Worm (Caenorhabditis elegans): ENCODE data around the gene daf-11.

The daf-11 gene

DNA sequence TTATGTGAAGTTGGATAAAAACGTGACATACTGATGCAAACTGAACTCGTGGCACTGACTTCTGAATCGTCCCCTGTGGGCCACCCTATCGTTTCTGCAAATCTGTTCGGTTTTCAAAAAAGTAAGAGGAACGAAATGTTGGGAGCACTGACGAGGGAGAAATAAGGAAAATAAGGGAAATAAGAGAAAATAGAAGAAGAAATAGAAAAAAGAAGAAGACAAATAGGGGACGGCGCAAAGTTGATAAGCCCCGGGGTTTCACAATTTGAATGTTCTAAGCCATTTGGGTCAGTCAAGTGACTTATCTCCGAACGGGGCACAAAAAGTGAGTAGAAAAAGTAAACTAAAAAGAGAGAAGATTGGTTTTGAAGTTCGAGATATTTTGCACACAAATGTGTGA is 30.3 kb downstream of the daf-11 start, which contains the start of gene W05E10.5:
W05E10.5 (minus strand) TSS at position 101 of the 400 bp plus-strand sequence.
- TF ChIP-seq nhr-11 (tag; optimal IDR thresholded peaks at IDR 0.05) (no peak), elt-1 (tag; optimal IDR thresholded peaks at IDR 0.05) (no peak), pha-4 (tag; optimal IDR thresholded peaks at IDR 0.05) (no peak), R02D3.7 (tag; optimal IDR thresholded peaks at IDR 0.05) (no peak), elt-3 (tag; optimal IDR thresholded peaks at IDR 0.05) (no peak), aly-2 (tag; optimal IDR thresholded peaks at IDR 0.05) (no peak), sea-2 (GFP tag; optimal IDR thresholded peaks at IDR 0.05) (no peak), nhr-12 (tag; optimal IDR thresholded peaks at IDR 0.05) (no peak), ceh-9 (tag; optimal IDR thresholded peaks at IDR 0.05) (no peak), lsy-12 (tag; optimal IDR thresholded peaks at IDR 0.05) (no peak), nhr-23 (tag; optimal IDR thresholded peaks at IDR 0.05) (no peak), egl-27 (tag; optimal IDR thresholded peaks at IDR 0.05) (no peak), fos-1 (tag; optimal IDR thresholded peaks at IDR 0.05) (no peak), fkh-10 (GFP tag; optimal IDR thresholded peaks at IDR 0.05) (no peak), unc-62 (GFP tag; optimal IDR thresholded peaks at IDR 0.05) (no peak)

DNA sequence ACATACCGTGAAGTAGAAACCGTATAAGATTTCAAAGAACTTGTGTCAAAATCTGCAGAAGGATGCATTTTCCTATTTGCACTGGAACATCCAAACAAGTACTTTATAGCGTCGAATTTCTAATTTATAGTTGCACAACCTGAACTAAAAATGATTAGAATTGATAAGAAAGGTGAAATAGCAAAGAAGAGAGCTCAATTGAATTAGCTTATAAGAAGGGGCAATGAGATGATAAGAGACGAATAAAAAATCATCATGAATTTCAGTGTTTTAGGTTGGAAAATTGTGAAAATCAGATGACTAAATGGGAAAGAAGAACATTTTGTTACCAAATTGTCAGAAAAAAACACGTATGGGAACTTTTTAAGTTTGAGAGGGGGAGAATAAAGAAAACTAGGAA is 34.3 kb downstream of the daf-11 start, which contains the start of gene W05E10.1:
W05E10.1 (minus strand) TSS at position 139 of the 400 bp plus-strand sequence.
- TF ChIP-seq elt-2 (tag; optimal IDR thresholded peaks at IDR 0.05): peak; percentile 69
- no peak for TF ChIP-seq unc-62 (GFP tag; optimal IDR thresholded peaks at IDR 0.05)
- peak; percentile 52 for TF ChIP-seq pqm-1 (tag; optimal IDR thresholded peaks at IDR 0.05)

DNA sequence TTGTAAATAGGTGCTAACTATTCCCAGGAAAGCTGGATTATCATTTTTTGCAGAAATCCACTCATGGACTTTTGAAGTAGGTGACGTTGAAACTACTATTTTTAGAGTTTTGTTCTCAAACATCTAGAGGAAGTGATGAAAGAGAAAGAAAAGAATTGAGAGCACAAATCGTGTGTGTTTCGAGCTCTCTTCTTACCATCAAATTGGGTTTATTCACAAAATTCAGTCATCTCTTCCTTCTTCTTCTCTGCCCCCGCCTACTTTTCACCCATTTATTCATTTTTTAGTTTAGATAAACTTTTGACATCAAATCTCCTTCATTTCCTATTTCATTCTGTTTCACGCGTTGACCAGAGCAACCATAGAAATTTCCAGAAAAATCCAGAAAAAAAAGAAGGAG is 39.0 kb downstream of the daf-11 start, which contains the start of gene W05E10.2:
W05E10.2 (plus strand) TSS at position 301 of the 400 bp plus-strand sequence.
- TF ChIP-seq ceh-16 (tag; optimal IDR thresholded peaks at IDR 0.05) (no peak), snpc-4 (tag; optimal IDR thresholded peaks at IDR 0.05) (no peak), nhr-23 (tag; optimal IDR thresholded peaks at IDR 0.05) (no peak), daf-12 (tag; optimal IDR thresholded peaks at IDR 0.05) (no peak)

DNA sequence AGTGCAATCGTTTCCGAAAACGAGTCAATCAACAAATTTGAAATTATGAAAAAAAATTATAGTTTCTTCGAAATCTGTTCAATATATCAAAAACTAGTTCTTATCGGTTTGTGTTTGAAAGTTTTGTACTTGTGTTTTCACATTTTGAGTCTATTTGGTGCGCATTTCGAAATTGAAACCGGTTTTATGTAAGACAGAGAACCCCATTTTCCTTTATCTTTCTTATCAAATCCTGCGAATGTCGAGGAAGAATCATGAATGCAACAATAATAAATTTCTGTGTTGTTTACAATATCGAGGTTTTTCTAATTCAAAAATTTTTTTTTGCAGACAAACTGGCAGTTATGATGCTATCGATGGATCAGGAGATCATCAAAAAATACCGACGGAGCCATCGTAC is 43.0 kb downstream of the daf-11 start:
- TF ChIP-seq unc-39 (tag; optimal IDR thresholded peaks at IDR 0.05) (no peak), nhr-23 (tag; optimal IDR thresholded peaks at IDR 0.05) (peak; percentile 26), nhr-43 (tag; optimal IDR thresholded peaks at IDR 0.05; ENCODE audit: poor library complexity, severe bottlenecking) (peak; percentile 2)

DNA sequence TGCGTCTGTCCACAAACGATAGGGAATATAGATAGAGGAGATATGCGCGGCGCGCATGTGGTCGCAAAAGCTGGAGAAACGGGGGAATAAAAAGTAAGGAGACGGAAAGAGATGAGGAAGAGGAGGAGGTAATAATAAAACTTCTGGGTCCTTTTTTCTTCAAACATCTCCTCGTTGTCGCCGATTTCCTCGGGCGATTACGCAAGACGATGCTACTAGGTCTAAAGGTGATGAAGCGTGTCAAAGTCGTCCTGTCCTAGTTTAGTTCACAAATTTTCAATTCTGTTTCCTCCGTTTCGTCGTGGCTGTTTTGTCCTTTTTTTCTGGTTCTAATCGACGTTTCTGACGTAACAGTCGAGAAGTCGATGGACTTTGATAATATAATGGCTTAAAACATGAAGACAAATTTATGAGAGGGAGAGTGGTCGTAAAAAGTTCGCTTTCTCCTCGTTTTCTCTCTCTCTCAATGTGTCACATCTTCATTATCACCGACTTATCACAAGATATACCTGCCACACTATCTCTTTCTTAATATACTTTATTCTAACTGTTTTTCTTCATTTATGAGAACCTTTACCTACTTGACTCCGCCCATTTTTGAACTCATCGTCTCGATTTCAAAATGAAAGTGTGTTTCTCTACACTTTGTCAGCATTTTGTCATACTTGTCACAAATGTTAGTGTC is 45.2 kb downstream of the daf-11 start:
- TF ChIP-seq nhr-77 (tag; optimal IDR thresholded peaks at IDR 0.05) (no peak), lin-39 (tag; optimal IDR thresholded peaks at IDR 0.05) (no peak), daf-12 (tag; optimal IDR thresholded peaks at IDR 0.05) (no peak), nhr-28 (tag; optimal IDR thresholded peaks at IDR 0.05) (no peak), tbx-2 (tag; optimal IDR thresholded peaks at IDR 0.05) (no peak), nhr-25 (tag; optimal IDR thresholded peaks at IDR 0.05) (peak; percentile 30), nhr-43 (tag; optimal IDR thresholded peaks at IDR 0.05; ENCODE audit: poor library complexity, severe bottlenecking) (peak; percentile 51), nhr-237 (tag; optimal IDR thresholded peaks at IDR 0.05) (no peak), unc-39 (tag; optimal IDR thresholded peaks at IDR 0.05) (no peak), ama-1 (optimal IDR thresholded peaks at IDR 0.05) (no peak), nhr-76 (tag; optimal IDR thresholded peaks at IDR 0.05) (no peak), nhr-23 (tag; optimal IDR thresholded peaks at IDR 0.05) (peak; percentile 38)

- TF ChIP-seq nhr-25 (tag; optimal IDR thresholded peaks at IDR 0.05) (peak; percentile 22), nhr-76 (tag; optimal IDR thresholded peaks at IDR 0.05) (no peak), nhr-23 (tag; optimal IDR thresholded peaks at IDR 0.05) (peak; percentile 67), nhr-67 (tag; optimal IDR thresholded peaks at IDR 0.05) (no peak), pha-4 (tag; optimal IDR thresholded peaks at IDR 0.05) (no peak), pqm-1 (tag; optimal IDR thresholded peaks at IDR 0.05) (no peak), unc-62 (GFP tag; optimal IDR thresholded peaks at IDR 0.05) (no peak), aly-2 (tag; optimal IDR thresholded peaks at IDR 0.05) (no peak), lsy-12 (tag; optimal IDR thresholded peaks at IDR 0.05) (no peak), nfya-1 (tag; optimal IDR thresholded peaks at IDR 0.05; ENCODE audit: insufficient read depth) (peak; percentile 0), eor-1 (tag; optimal IDR thresholded peaks at IDR 0.05) (no peak), hmg-11 (tag; optimal IDR thresholded peaks at IDR 0.05) (peak; percentile 6), mml-1 (tag; optimal IDR thresholded peaks at IDR 0.05) (no peak), ztf-11 (tag; optimal IDR thresholded peaks at IDR 0.05) (no peak), ceh-28 (tag; optimal IDR thresholded peaks at IDR 0.05) (no peak), lin-15B (tag; optimal IDR thresholded peaks at IDR 0.05) (no peak), ZK546.5 (tag; optimal IDR thresholded peaks at IDR 0.05) (no peak), elt-1 (tag; optimal IDR thresholded peaks at IDR 0.05) (no peak), nhr-43 (tag; optimal IDR thresholded peaks at IDR 0.05; ENCODE audit: poor library complexity, severe bottlenecking) (no peak), daf-12 (tag; optimal IDR thresholded peaks at IDR 0.05) (no peak), nhr-77 (tag; optimal IDR thresholded peaks at IDR 0.05) (no peak), nhr-11 (tag; optimal IDR thresholded peaks at IDR 0.05) (no peak), nhr-28 (tag; optimal IDR thresholded peaks at IDR 0.05) (no peak), zag-1 (tag; optimal IDR thresholded peaks at IDR 0.05) (no peak), snpc-4 (tag; optimal IDR thresholded peaks at IDR 0.05) (no peak), ceh-16 (tag; optimal IDR thresholded peaks at IDR 0.05) (no peak)
Observed at ce11 chrV:11677494-11677893, 48.4 kb downstream of the daf-11 start.
